Fruit fly (Drosophila melanogaster): ENCODE results near the gene skd.

skd gene

dm6 chr3L:21037404-21037803 lies 10.2 kb upstream of the skd start (continued):
- no peak for TF ChIP-seq Dip2 (GFP tag; IDR thresholded peaks at IDR 0.05)
- TF ChIP-seq al (GFP tag; IDR thresholded peaks at IDR 0.05), result peak; percentile 66
- TF ChIP-seq CG2202 (tag; optimal IDR thresholded peaks at IDR 0.05), result peak; percentile 46
- peak; percentile 87 for TF ChIP-seq CG8388 (GFP tag; optimal IDR thresholded peaks at IDR 0.05)
- peak; percentile 26 for TF ChIP-seq fd64A (GFP tag; optimal IDR thresholded peaks at IDR 0.05)
- peak; percentile 44 for TF ChIP-seq CG7928 (GFP tag; optimal IDR thresholded peaks at IDR 0.05)
- TF ChIP-seq danr (GFP tag; IDR thresholded peaks at IDR 0.05), result peak; percentile 49; the same call in 1 of the 2 replicates
- peak; percentile 77 for TF ChIP-seq dysf (GFP tag; IDR thresholded peaks at IDR 0.05)
- peak; percentile 81 for TF ChIP-seq Xbp1 (GFP tag; optimal IDR thresholded peaks at IDR 0.05)
- peak; percentile 75 for TF ChIP-seq ara (GFP tag; IDR thresholded peaks at IDR 0.05)
- peak; percentile 53 for TF ChIP-seq CG3065 (GFP tag; optimal IDR thresholded peaks at IDR 0.05)
- TF ChIP-seq Oli (tag; optimal IDR thresholded peaks at IDR 0.05), result peak; percentile 86
- peak; percentile 81 for TF ChIP-seq ranshi (GFP tag; IDR thresholded peaks at IDR 0.05)
- no peak for TF ChIP-seq Dfd (GFP tag; optimal IDR thresholded peaks at IDR 0.05)
- peak; percentile 21 for TF ChIP-seq disco-r (GFP tag; optimal IDR thresholded peaks at IDR 0.05)
- TF ChIP-seq CG15011 (GFP tag; optimal IDR thresholded peaks at IDR 0.05), result peak; percentile 24
- peak; percentile 74 for TF ChIP-seq CG32532 (GFP tag; IDR thresholded peaks at IDR 0.05)
- peak; percentile 52; the same call in 1 of the 2 replicates for TF ChIP-seq GATAe (GFP tag; conservative IDR thresholded peaks at IDR 0.05)
- TF ChIP-seq mam (GFP tag; optimal IDR thresholded peaks at IDR 0.05), result peak; percentile 56
- no peak for TF ChIP-seq jigr1 (GFP tag; IDR thresholded peaks at IDR 0.05)
- TF ChIP-seq her (GFP tag; optimal IDR thresholded peaks at IDR 0.05), result peak; percentile 7
- peak; percentile 85 for TF ChIP-seq phol (tag; optimal IDR thresholded peaks at IDR 0.05)
- peak; percentile 41 for TF ChIP-seq pnt (GFP tag; optimal IDR thresholded peaks at IDR 0.05)
- TF ChIP-seq CG5953 (GFP tag; IDR thresholded peaks at IDR 0.05), result peak; percentile 64; the same call in 1 of the 2 replicates
- peak; percentile 59 for TF ChIP-seq CG15514 (GFP tag; optimal IDR thresholded peaks at IDR 0.05)
- TF ChIP-seq HHEX (GFP tag; optimal IDR thresholded peaks at IDR 0.05), result peak; percentile 74
- peak; percentile 95 for TF ChIP-seq Med (GFP tag)
- TF ChIP-seq abd-A (tag; optimal IDR thresholded peaks at IDR 0.05), result no peak
- peak; percentile 78 for TF ChIP-seq Meics (GFP tag; optimal IDR thresholded peaks at IDR 0.05)
- TF ChIP-seq en (GFP tag; optimal IDR thresholded peaks at IDR 0.05), result peak; percentile 41
- TF ChIP-seq CG10366 (GFP tag; IDR thresholded peaks at IDR 0.05), result peak; percentile 67
- TF ChIP-seq CG3847 (GFP tag; IDR thresholded peaks at IDR 0.05), result peak; percentile 77
- TF ChIP-seq jing (GFP tag; optimal IDR thresholded peaks at IDR 0.05), result peak; percentile 51
- no peak for TF ChIP-seq lbe (GFP tag; optimal IDR thresholded peaks at IDR 0.05)
- TF ChIP-seq H15 (GFP tag; IDR thresholded peaks at IDR 0.05), result no peak; the same call in 2 of the 3 replicates
- TF ChIP-seq trh (GFP tag; optimal IDR thresholded peaks at IDR 0.05), result peak; percentile 44
- TF ChIP-seq Poxn (GFP tag; IDR thresholded peaks at IDR 0.05), result peak; percentile 43
- peak; percentile 51 for TF ChIP-seq CG4328 (GFP tag; optimal IDR thresholded peaks at IDR 0.05)
- TF ChIP-seq Jarid2 (GFP tag; optimal IDR thresholded peaks at IDR 0.05), result no peak
- peak; percentile 35 for TF ChIP-seq Antp (GFP tag; optimal IDR thresholded peaks at IDR 0.05)
- TF ChIP-seq CG1602 (GFP tag; optimal IDR thresholded peaks at IDR 0.05), result peak; percentile 75
- TF ChIP-seq CG11456 (GFP tag; IDR thresholded peaks at IDR 0.05), result no peak; the same call in 2 of the 3 replicates
- TF ChIP-seq esg (GFP tag; conservative IDR thresholded peaks at IDR 0.05), result peak; percentile 76
- no peak for TF ChIP-seq kni (GFP tag; optimal IDR thresholded peaks at IDR 0.05)
- peak; percentile 45; the same call in 1 of the 2 replicates for TF ChIP-seq Adf1 (GFP tag; IDR thresholded peaks at IDR 0.05)
- no peak for TF ChIP-seq hkb (optimal IDR thresholded peaks at IDR 0.05)
- peak; percentile 86 for TF ChIP-seq hkb (GFP tag; IDR thresholded peaks at IDR 0.05)
- peak; percentile 58 for TF ChIP-seq tgo (GFP tag; IDR thresholded peaks at IDR 0.05)
- peak; percentile 85 for TF ChIP-seq slbo (GFP tag; IDR thresholded peaks at IDR 0.05)
- peak; percentile 51 for TF ChIP-seq Hand (GFP tag; optimal IDR thresholded peaks at IDR 0.05)
- TF ChIP-seq CG15479 (GFP tag; optimal IDR thresholded peaks at IDR 0.05), result no peak
- peak; percentile 82 for TF ChIP-seq gsb-n (tag; optimal IDR thresholded peaks at IDR 0.05)
